Worm (Caenorhabditis elegans): ENCODE data around the gene R07C3.13.

DNA sequence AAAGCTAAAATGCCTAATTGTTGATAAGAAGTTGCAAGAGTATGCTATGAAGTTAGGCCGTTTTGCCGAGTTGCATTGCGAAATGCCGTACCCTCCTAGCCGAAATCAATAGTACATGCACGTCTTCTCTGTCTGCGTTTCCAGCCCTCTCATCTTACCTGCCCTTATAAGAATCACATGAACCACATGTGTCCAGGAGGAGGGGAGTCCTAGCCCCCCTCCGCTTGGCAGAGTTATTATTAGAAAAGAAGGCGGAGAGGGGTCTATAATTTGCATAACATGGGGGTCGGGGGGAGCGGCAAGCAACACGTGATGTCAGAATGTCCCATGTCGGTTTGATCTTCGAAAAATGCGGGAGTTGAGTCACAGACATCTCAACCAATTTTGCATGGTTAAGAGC lies 25.8 kb upstream of the R07C3.13 start:
- TF ChIP-seq B0310.2 (tag; optimal IDR thresholded peaks at IDR 0.05) (no peak), tbx-11 (GFP tag; IDR thresholded peaks at IDR 0.05) (no peak), tbx-37 (GFP tag; conservative IDR thresholded peaks at IDR 0.05) (no peak), sea-1 (GFP tag; conservative IDR thresholded peaks at IDR 0.05) (no peak), flt-1 (GFP tag; IDR thresholded peaks at IDR 0.05) (no peak)
